Worm (Caenorhabditis elegans) whole organism, L2 larva: ENCODE measurements around the gene frl-1.

Experiments used
- aly-2 ChIP-seq: fragments of 150-350 bp; optimal IDR thresholded peaks from 2 replicates; lab custom pipeline; 2014; ENCODE audit warnings: missing biosample characterization, missing genetic modification characterization
- ama-1 ChIP-seq: fragments of 150-350 bp; optimal IDR thresholded peaks from 2 replicates; lab custom pipeline; 2018; ENCODE audit warnings: inconsistent platforms
- ceh-16 ChIP-seq: fragments of 150-350 bp; optimal IDR thresholded peaks from 2 replicates; lab custom pipeline; 2014; ENCODE audit warnings: missing biosample characterization, missing genetic modification characterization
- ceh-82 ChIP-seq: fragments of 150-350 bp; optimal IDR thresholded peaks from 2 replicates; lab custom pipeline; 2014; ENCODE audit warnings: missing biosample characterization, missing genetic modification characterization
- lin-11 ChIP-seq: fragments of 150-350 bp; sonication (generic microtip); optimal IDR thresholded peaks from 2 replicates; lab custom pipeline; 2014; ENCODE audit warnings: missing biosample characterization, missing genetic modification characterization, inconsistent platforms, mixed read lengths
- nhr-12 ChIP-seq: fragments of 150-350 bp; optimal IDR thresholded peaks from 2 replicates; lab custom pipeline; 2014; ENCODE audit warnings: missing biosample characterization, missing genetic modification characterization
- nhr-129 ChIP-seq: fragments of 150-350 bp; optimal IDR thresholded peaks from 2 replicates; lab custom pipeline; 2014; ENCODE audit warnings: missing biosample characterization, missing genetic modification characterization
- sma-3 ChIP-seq: sonication (generic microtip); optimal IDR thresholded peaks from 2 replicates; lab custom pipeline; 2016; ENCODE audit warnings: missing genetic modification reagents, missing genetic modification characterization, missing compliant biosample characterization
- ztf-1 ChIP-seq: fragments of 200-800 bp; sonication (Bioruptor generic); conservative IDR thresholded peaks from 2 replicates; pipeline ENCODE4 v1.3.6; 2022; ENCODE audit warnings: missing genetic modification characterization, missing compliant biosample characterization
- ztf-11 ChIP-seq: sonication (generic microtip); optimal IDR thresholded peaks from 2 replicates; lab custom pipeline; 2017; ENCODE audit warnings: missing biosample characterization, missing genetic modification characterization
- ztf-4 ChIP-seq: fragments of 150-350 bp; optimal IDR thresholded peaks from 2 replicates; lab custom pipeline; 2014; ENCODE audit warnings: missing biosample characterization, missing genetic modification characterization

ce11 chrIII:2171892-2172591 lies 48.1 kb downstream of the frl-1 start:
- TF ChIP-seq ceh-16 (tag; lab: Kevin White, UChicago) (no peak), lin-11 (tag; lab: Kevin White, UChicago) (no peak), sma-3 (peak; percentile 79), nhr-12 (no peak), aly-2 (tag; lab: Kevin White, UChicago) (no peak), ztf-1 (no peak), ztf-4 (peak; percentile 51), ama-1 (lab: Kevin White, UChicago) (peak; percentile 94), nhr-129 (tag; lab: Kevin White, UChicago) (peak; percentile 89), ztf-11 (tag; lab: Kevin White, UChicago) (no peak), ceh-82 (no peak)
